Fruit fly (Drosophila melanogaster) whole organism: ENCODE results near the gene CG33630.
A peak's percentile ranks its signal among the peaks of the same experiment; 100 is the strongest.

Experiments
- CG8478 ChIP-seq: fragments of >200 bp; optimal IDR thresholded peaks from 2 replicates; lab custom pipeline; 2018; ENCODE audit warnings: inconsistent platforms
- Dll ChIP-seq: fragments of >200 bp; optimal IDR thresholded peaks from 2 replicates; lab custom pipeline; 2017
- EcR ChIP-seq, 2 experiments: fragments of >200 bp; optimal IDR thresholded peaks; 2 replicates each; lab custom pipeline; 2017; ENCODE audit warnings: missing biosample characterization in 2 of 2, missing genetic modification characterization in 2 of 2, missing genetic modification reagents in 2 of 2
- pan ChIP-seq: fragments of >200 bp; optimal IDR thresholded peaks from 2 replicates; lab custom pipeline; 2017
- psq ChIP-seq: fragments of >200 bp; optimal IDR thresholded peaks from 2 replicates; lab custom pipeline; 2017
- usp ChIP-seq: fragments of >200 bp; optimal IDR thresholded peaks from 2 replicates; lab custom pipeline; 2017; ENCODE audit warnings: missing biosample characterization, missing genetic modification characterization, mixed read lengths

Gene CG33630

dm6 chr3R:10059358-10059757 is 3.1 kb upstream of the CG33630 start:
- TF ChIP-seq EcR (GFP tag; optimal IDR thresholded peaks at IDR 0.05; lab: Kevin White, UChicago), result no peak
- no peak for TF ChIP-seq usp (GFP tag; lab: Kevin White, UChicago)
- no peak for TF ChIP-seq Dll (lab: Kevin White, UChicago)
- TF ChIP-seq pan, result no peak
- no peak for TF ChIP-seq CG8478
- no peak for TF ChIP-seq psq

- TF ChIP-seq EcR (GFP tag; optimal IDR thresholded peaks at IDR 0.05; lab: Kevin White, UChicago) (no peak), pan (no peak), Dll (lab: Kevin White, UChicago) (no peak), usp (GFP tag; lab: Kevin White, UChicago) (no peak), CG8478 (no peak), psq (no peak)
Measured at dm6 chr3R:10059952-10060351, 2.5 kb upstream of the CG33630 start, which contains the start of gene Npc2c. Gene Npc2c (plus strand): TSS chr3R:10060252.

DNA sequence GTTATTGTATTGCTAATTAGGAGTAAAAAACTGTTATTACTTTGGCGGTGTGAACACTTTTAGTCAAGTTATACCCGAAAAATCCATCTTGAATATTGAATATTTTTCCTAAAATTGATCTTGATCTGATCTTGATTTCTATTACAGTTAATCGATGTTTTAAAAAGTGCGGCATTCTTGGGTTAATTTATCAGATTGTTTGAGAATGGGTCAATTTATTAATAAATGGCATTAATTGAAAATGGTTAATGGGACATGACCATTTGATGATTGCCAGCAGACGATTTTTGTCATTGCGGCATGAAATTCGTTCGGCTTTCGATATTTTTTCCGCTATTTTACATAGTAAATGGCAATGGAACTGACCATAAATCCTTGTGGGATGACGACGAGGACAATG is 1.3 kb downstream of the CG33630 start, which contains the start of gene CG33631:
TSS of gene CG33631 (plus strand) at position 301 of the 400 bp plus-strand sequence.
- no peak for TF ChIP-seq Dll (lab: Kevin White, UChicago)
- TF ChIP-seq psq, result no peak
- no peak for TF ChIP-seq CG8478
- no peak for TF ChIP-seq pan
- TF ChIP-seq EcR (GFP tag; optimal IDR thresholded peaks at IDR 0.05; lab: Kevin White, UChicago), result no peak
- no peak for TF ChIP-seq usp (GFP tag; lab: Kevin White, UChicago)

DNA sequence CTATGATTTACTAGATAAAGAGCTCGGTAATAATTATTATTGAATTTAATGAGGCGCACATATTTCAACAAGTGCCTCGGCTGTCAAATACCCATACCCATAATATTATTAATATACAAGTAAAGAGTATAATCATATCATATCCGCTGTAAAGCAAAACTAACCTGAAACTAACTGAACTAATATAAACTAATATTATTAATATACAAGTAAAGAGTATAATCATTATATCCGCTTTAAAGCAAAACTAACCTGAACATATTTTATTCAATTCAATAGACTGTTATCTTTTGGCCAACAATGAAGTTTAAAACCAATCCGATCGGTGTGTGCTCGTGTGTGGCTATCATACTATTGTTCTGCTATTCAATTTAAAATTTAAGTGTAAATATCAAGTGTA is 4.0 kb downstream of the CG33630 start, which contains the start of gene CG33783:
TSS of gene CG33783 (plus strand) at position 301 of the 400 bp plus-strand sequence.
- TF ChIP-seq psq, result no peak
- TF ChIP-seq EcR (GFP tag; optimal IDR thresholded peaks at IDR 0.05; lab: Kevin White, UChicago), result no peak
- TF ChIP-seq CG8478, result no peak
- no peak for TF ChIP-seq usp (GFP tag; lab: Kevin White, UChicago)
- TF ChIP-seq Dll (lab: Kevin White, UChicago), result no peak
- TF ChIP-seq pan, result no peak

dm6 chr3R:10067605-10068004 is 5.2 kb downstream of the CG33630 start, which contains the start of gene CG33784:
Gene CG33784 (plus strand): TSS chr3R:10067905.
- TF ChIP-seq CG8478 (no peak), psq (no peak), usp (GFP tag; lab: Kevin White, UChicago) (no peak), Dll (lab: Kevin White, UChicago) (no peak), EcR (GFP tag; optimal IDR thresholded peaks at IDR 0.05; lab: Kevin White, UChicago) (no peak), pan (no peak)

- TF ChIP-seq psq, result no peak
- no peak for TF ChIP-seq EcR (GFP tag; optimal IDR thresholded peaks at IDR 0.05; lab: Kevin White, UChicago)
Measured at dm6 chr3R:10068780-10069179, 6.4 kb downstream of the CG33630 start.

DNA sequence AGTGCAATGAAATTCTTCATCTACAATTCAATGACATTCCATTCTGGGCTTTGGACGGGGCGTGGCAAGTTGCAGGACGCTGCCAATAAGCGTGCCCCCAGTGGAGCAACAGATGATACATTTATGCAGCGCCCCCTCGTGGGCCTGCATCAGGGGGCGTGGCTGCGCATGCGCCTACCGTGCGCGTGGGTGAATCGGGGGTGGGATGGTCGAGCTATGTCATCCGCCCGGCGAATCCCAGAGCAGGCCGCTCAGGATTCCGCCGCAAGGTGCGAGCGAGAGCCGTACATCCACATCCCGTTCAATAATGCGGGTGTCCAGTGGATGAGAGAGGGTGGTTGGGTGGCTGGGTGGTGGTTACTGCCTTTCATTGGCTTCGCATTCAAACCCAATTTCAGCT is 7.8 kb downstream of the CG33630 start:
- TF ChIP-seq psq, result no peak

DNA sequence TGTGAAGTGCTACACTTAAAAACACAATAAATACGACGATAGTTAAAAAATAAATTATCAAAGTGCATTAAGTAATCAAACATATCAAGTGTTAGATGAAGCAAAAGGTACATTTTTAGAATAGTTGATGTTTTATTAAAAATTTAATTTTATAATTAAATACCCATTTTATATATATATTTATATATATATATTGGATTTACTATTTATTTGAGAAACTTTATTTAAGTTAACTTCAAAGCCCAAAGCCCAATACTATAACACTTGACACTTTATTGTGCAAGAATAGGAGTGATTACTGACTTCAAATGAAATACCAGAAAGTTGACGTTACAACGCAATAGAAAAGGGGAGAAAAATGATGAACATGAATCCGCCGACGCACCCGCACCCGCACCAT is 8.4 kb downstream of the CG33630 start, which contains the start of gene nerfin-2:
TSS of gene nerfin-2 (plus strand) at position 301 of the 400 bp plus-strand sequence.
- no peak for TF ChIP-seq Dll (lab: Kevin White, UChicago)
- TF ChIP-seq usp (GFP tag; lab: Kevin White, UChicago), result no peak
- TF ChIP-seq EcR (GFP tag; optimal IDR thresholded peaks at IDR 0.05; lab: Kevin White, UChicago), result no peak
- no peak for TF ChIP-seq CG8478
- TF ChIP-seq psq, result no peak
- TF ChIP-seq pan, result no peak

- TF ChIP-seq pan (no peak), EcR (GFP tag; optimal IDR thresholded peaks at IDR 0.05; lab: Kevin White, UChicago) (no peak), Dll (lab: Kevin White, UChicago) (no peak)
Measured at dm6 chr3R:10075323-10075788, 12.9 kb downstream of the CG33630 start, which contains the start of gene Alp13. Gene Alp13 (minus strand): TSS chr3R:10075373.

- TF ChIP-seq pan, result no peak
- no peak for TF ChIP-seq usp (GFP tag; lab: Kevin White, UChicago)
- TF ChIP-seq CG8478, result no peak
- TF ChIP-seq psq, result no peak
- TF ChIP-seq EcR (GFP tag; optimal IDR thresholded peaks at IDR 0.05; lab: Kevin White, UChicago), result no peak
- no peak for TF ChIP-seq Dll (lab: Kevin White, UChicago)
Measured at dm6 chr3R:10076665-10077064, 14.2 kb downstream of the CG33630 start.

dm6 chr3R:10078468-10079143 is 16.2 kb downstream of the CG33630 start:
- TF ChIP-seq Dll (lab: Kevin White, UChicago) (no peak), pan (no peak), usp (GFP tag; lab: Kevin White, UChicago) (no peak), CG8478 (no peak), psq (no peak), EcR (GFP tag; optimal IDR thresholded peaks at IDR 0.05; lab: Kevin White, UChicago) (no peak)

dm6 chr3R:10079267-10079987 is 17.0 kb downstream of the CG33630 start:
- TF ChIP-seq usp (GFP tag; lab: Kevin White, UChicago), result no peak
- peak; percentile 19 for TF ChIP-seq CG8478

dm6 chr3R:10080699-10081098 is 18.3 kb downstream of the CG33630 start:
- TF ChIP-seq Dll (lab: Kevin White, UChicago), result no peak
- no peak for TF ChIP-seq pan
- no peak for TF ChIP-seq psq
- no peak for TF ChIP-seq EcR (GFP tag; optimal IDR thresholded peaks at IDR 0.05; lab: Kevin White, UChicago)
- TF ChIP-seq usp (GFP tag; lab: Kevin White, UChicago), result no peak
- TF ChIP-seq CG8478, result no peak
